Worm (Caenorhabditis elegans) whole organism, L4/young adult: Measurements from ENCODE around the gene slc-17.9.

Experiments
- dao-5 ChIP-seq: sonication (generic microtip); optimal IDR thresholded peaks from 2 replicates; lab custom pipeline; 2016; ENCODE audit warnings: missing genotype, missing genetic modification characterization, moderate library complexity, missing compliant biosample characterization
- him-1 ChIP-seq: sonication (generic microtip); optimal IDR thresholded peaks from 2 replicates; lab custom pipeline; 2016; ENCODE audit warnings: missing genotype, missing genetic modification reagents, missing genetic modification characterization, missing compliant biosample characterization

DNA sequence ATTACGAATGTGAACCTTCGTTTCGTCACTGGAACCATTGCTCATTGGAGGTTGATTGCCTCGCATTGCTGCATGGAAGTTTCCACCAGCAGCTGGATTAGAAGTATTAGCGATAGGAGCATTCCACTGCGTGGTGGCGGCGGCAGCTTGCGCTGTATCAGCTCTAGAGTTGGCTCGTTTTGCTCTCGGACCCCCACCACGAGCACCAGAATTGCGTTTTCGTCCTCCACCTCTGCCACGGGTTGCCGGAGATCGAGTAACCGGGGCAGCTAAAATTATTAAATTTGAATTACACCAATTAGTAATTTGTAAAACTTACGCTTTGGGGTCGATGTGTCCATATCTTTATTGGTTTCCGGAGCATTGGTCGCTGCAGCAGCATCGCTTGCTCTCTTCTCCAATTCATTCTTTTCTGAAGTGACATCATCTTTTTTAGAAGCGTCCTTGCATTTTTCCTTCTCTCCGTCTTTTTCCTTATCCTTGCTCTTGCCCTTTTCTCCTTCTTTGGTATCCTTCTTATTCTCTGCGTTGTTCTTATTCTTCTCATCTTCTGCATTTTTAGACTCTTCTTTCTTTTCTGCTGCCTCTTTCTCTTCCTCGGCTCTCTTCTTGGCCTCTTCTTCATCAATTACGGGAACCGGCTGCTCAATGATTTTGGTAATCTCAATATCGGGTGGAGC is 49.5 kb upstream of the slc-17.9 start:
- no peak for TF ChIP-seq him-1 (tag; lab: Kevin White, UChicago)
- TF ChIP-seq dao-5 (tag; lab: Kevin White, UChicago): no peak
